Fruit fly (Drosophila melanogaster) whole organism, embryonic: ENCODE measurements around the gene CG7519.

ENCODE experiments used
- ATbp ChIP-seq: fragments of 200-800 bp; sonication (Bioruptor generic); optimal IDR thresholded peaks from 2 replicates; lab custom pipeline; 2017; ENCODE audit warnings: missing biosample characterization, mild to moderate bottlenecking, missing genetic modification characterization, missing genetic modification reagents
- Antp ChIP-seq: fragments of 200-800 bp; sonication (Bioruptor generic); optimal IDR thresholded peaks from 3 replicates; lab custom pipeline; 2016; ENCODE audit warnings: missing biosample characterization, missing genetic modification characterization
- CG10321 ChIP-seq: fragments of 200-800 bp; sonication (Bioruptor generic); IDR thresholded peaks from 2 replicates; pipeline ENCODE4 v1.3.6; 2022; ENCODE audit warnings: missing biosample characterization, missing genetic modification characterization
- CG12942 ChIP-seq: fragments of 200-800 bp; sonication (Bioruptor generic); optimal IDR thresholded peaks from 3 replicates; lab custom pipeline; 2016; ENCODE audit warnings: missing biosample characterization, missing genetic modification characterization
- CG13287 ChIP-seq: fragments of 200-800 bp; sonication (Bioruptor generic); IDR thresholded peaks from 2 replicates; pipeline ENCODE4 v1.3.6; 2022; ENCODE audit warnings: missing biosample characterization, missing genetic modification characterization; ENCODE audit not compliant: partially characterized antibody
- CG14014 ChIP-seq: fragments of 200-800 bp; sonication (Bioruptor generic); IDR thresholded peaks from 2 replicates; pipeline ENCODE4 v1.3.6; 2022; ENCODE audit warnings: missing biosample characterization, missing genetic modification characterization
- CG14710 ChIP-seq: fragments of 200-800 bp; sonication (Bioruptor generic); optimal IDR thresholded peaks from 3 replicates; lab custom pipeline; 2019; ENCODE audit warnings: missing biosample characterization, mild to moderate bottlenecking, missing genetic modification characterization, moderate library complexity
- CG15514 ChIP-seq: fragments of 200-800 bp; sonication (Bioruptor generic); optimal IDR thresholded peaks from 3 replicates; lab custom pipeline; 2017; ENCODE audit warnings: missing biosample characterization, missing genetic modification characterization, mild to moderate bottlenecking, moderate library complexity, missing genetic modification reagents
- CG17361 ChIP-seq: fragments of 200-800 bp; sonication (Bioruptor generic); IDR thresholded peaks from 3 replicates; pipeline ENCODE4 v1.3.6; 2022; ENCODE audit warnings: missing biosample characterization, missing genetic modification characterization
- CG17385 ChIP-seq: fragments of 200-800 bp; sonication (Bioruptor generic); optimal IDR thresholded peaks from 3 replicates; lab custom pipeline; 2018; ENCODE audit warnings: missing biosample characterization, mild to moderate bottlenecking, missing genetic modification characterization
- CG2116 ChIP-seq: fragments of 200-800 bp; sonication (Bioruptor generic); optimal IDR thresholded peaks from 3 replicates; lab custom pipeline; 2018; ENCODE audit warnings: missing biosample characterization, mild to moderate bottlenecking, missing genetic modification characterization
- CG2875 ChIP-seq: fragments of 200-800 bp; sonication (Bioruptor generic); optimal IDR thresholded peaks from 2 replicates; lab custom pipeline; 2017; ENCODE audit warnings: missing biosample characterization, mild to moderate bottlenecking, missing genetic modification characterization, missing genetic modification reagents
- CG31365 ChIP-seq: fragments of 200-800 bp; sonication (Bioruptor generic); optimal IDR thresholded peaks from 2 replicates; lab custom pipeline; 2018; ENCODE audit warnings: missing biosample characterization, mild to moderate bottlenecking, missing genetic modification characterization
- CG32767 ChIP-seq: fragments of 200-800 bp; sonication (Bioruptor generic); IDR thresholded peaks from 2 replicates; pipeline ENCODE4 v1.3.6; 2022; ENCODE audit warnings: missing biosample characterization, missing genetic modification characterization
- CG33557 ChIP-seq: fragments of 200-800 bp; sonication (Bioruptor generic); optimal IDR thresholded peaks from 2 replicates; lab custom pipeline; 2019; ENCODE audit warnings: missing biosample characterization, mild to moderate bottlenecking, missing genetic modification characterization, moderate library complexity
- CG3726 ChIP-seq: fragments of 200-800 bp; sonication (Bioruptor generic); IDR thresholded peaks from 3 replicates; pipeline ENCODE4, ENCODE4 v1.3.6; 2022; ENCODE audit warnings: missing biosample characterization, missing genetic modification characterization
- CG3838 ChIP-seq: fragments of 200-800 bp; sonication (Bioruptor generic); optimal IDR thresholded peaks from 3 replicates; lab custom pipeline; 2016; ENCODE audit warnings: missing biosample characterization, missing genetic modification characterization
- CG6654 ChIP-seq: fragments of 200-800 bp; sonication (Bioruptor generic); optimal IDR thresholded peaks from 2 replicates; lab custom pipeline; 2017; ENCODE audit warnings: missing biosample characterization, mild to moderate bottlenecking, missing genetic modification characterization
- CG6683 ChIP-seq: fragments of 200-800 bp; sonication (Bioruptor generic); optimal IDR thresholded peaks from 2 replicates; lab custom pipeline; 2017; ENCODE audit warnings: missing biosample characterization, mild to moderate bottlenecking, missing genetic modification characterization, missing genetic modification reagents
- CG7357 ChIP-seq: fragments of 200-800 bp; sonication (Bioruptor generic); IDR thresholded peaks from 3 replicates; pipeline ENCODE4 v1.3.6; 2022; ENCODE audit warnings: missing biosample characterization, missing genetic modification characterization
- CG8388 ChIP-seq: fragments of 200-800 bp; sonication (Bioruptor generic); optimal IDR thresholded peaks from 2 replicates; lab custom pipeline; 2019; ENCODE audit warnings: missing biosample characterization, mild to moderate bottlenecking, missing genetic modification characterization, moderate library complexity
- Camta ChIP-seq: fragments of 200-800 bp; sonication (Bioruptor generic); optimal IDR thresholded peaks from 2 replicates; lab custom pipeline; 2016; ENCODE audit warnings: missing biosample characterization, missing genetic modification characterization
- Doc3 ChIP-seq: fragments of 200-800 bp; sonication (Bioruptor generic); IDR thresholded peaks from 3 replicates; pipeline ENCODE4 v1.3.6; 2022; ENCODE audit warnings: missing biosample characterization, missing genetic modification characterization; ENCODE audit not compliant: partially characterized antibody
- Fer1 ChIP-seq: fragments of 200-800 bp; sonication (Bioruptor generic); optimal IDR thresholded peaks from 2 replicates; lab custom pipeline; 2017; ENCODE audit warnings: missing biosample characterization, mild to moderate bottlenecking, missing genetic modification characterization
- H2.0 ChIP-seq: fragments of 200-800 bp; sonication (Bioruptor generic); IDR thresholded peaks from 2 replicates; pipeline ENCODE4 v1.3.6; 2022; ENCODE audit warnings: missing biosample characterization, missing genetic modification characterization
- Nf-YA ChIP-seq: fragments of 200-800 bp; sonication (Bioruptor generic); IDR thresholded peaks from 2 replicates; pipeline ENCODE4 v1.3.6; 2022; ENCODE audit warnings: missing biosample characterization, missing genetic modification characterization
- Sox102F ChIP-seq: fragments of 200-800 bp; sonication (Bioruptor generic); optimal IDR thresholded peaks from 2 replicates; lab custom pipeline; 2018; ENCODE audit warnings: missing biosample characterization, mild to moderate bottlenecking, missing genetic modification characterization, moderate library complexity
- Sry-β ChIP-seq: fragments of 200-800 bp; sonication (Bioruptor generic); optimal IDR thresholded peaks from 2 replicates; lab custom pipeline; 2018; ENCODE audit warnings: missing biosample characterization, mild to moderate bottlenecking, missing genetic modification characterization, moderate library complexity
- Xrp1 ChIP-seq: fragments of 200-800 bp; sonication (Bioruptor generic); IDR thresholded peaks from 2 replicates; pipeline ENCODE4 v1.3.6; 2022; ENCODE audit warnings: missing biosample characterization, missing genetic modification characterization
- abd-A ChIP-seq: fragments of 200-800 bp; sonication (Bioruptor generic); optimal IDR thresholded peaks from 3 replicates; lab custom pipeline; 2019; ENCODE audit warnings: missing biosample characterization, mild to moderate bottlenecking, missing genetic modification characterization, moderate library complexity
- amos ChIP-seq: fragments of 200-800 bp; sonication (Bioruptor generic); IDR thresholded peaks from 2 replicates; pipeline ENCODE4 v1.3.6; 2022; ENCODE audit warnings: missing biosample characterization, missing genetic modification characterization; ENCODE audit not compliant: partially characterized antibody
- ap ChIP-seq: fragments of 200-800 bp; sonication (Bioruptor generic); IDR thresholded peaks from 2 replicates; pipeline ENCODE4 v1.3.6; 2022; ENCODE audit warnings: missing biosample characterization, missing genetic modification characterization
- bsh ChIP-seq, 2 experiments: fragments of 200-800 bp; sonication (Bioruptor generic); optimal IDR thresholded peaks; 2 replicates each; lab custom pipeline; 2017 to 2018; ENCODE audit warnings: mild to moderate bottlenecking in 2 of 2, missing biosample characterization in 2 of 2, missing genetic modification characterization in 2 of 2, moderate library complexity in 1 of 2
- chif ChIP-seq, 2 experiments: fragments of 200-800 bp; sonication (Bioruptor generic); optimal IDR thresholded peaks; 3 replicates each; lab custom pipeline; 2016; ENCODE audit warnings: missing biosample characterization in 2 of 2, missing genetic modification characterization in 2 of 2
- ci ChIP-seq: fragments of 200-800 bp; sonication (Bioruptor generic); IDR thresholded peaks from 3 replicates; pipeline ENCODE4 v1.3.6; 2022; ENCODE audit warnings: missing biosample characterization, missing genetic modification characterization
- dimm ChIP-seq: fragments of 200-800 bp; sonication (Bioruptor generic); IDR thresholded peaks from 2 replicates; pipeline ENCODE4 v1.3.6; 2022; ENCODE audit warnings: missing biosample characterization, missing genetic modification characterization
- fd96Cb ChIP-seq: fragments of 200-800 bp; sonication (Bioruptor generic); optimal IDR thresholded peaks from 2 replicates; lab custom pipeline; 2018; ENCODE audit warnings: missing biosample characterization, mild to moderate bottlenecking, missing genetic modification characterization, moderate library complexity
- fru ChIP-seq: fragments of >200 bp; optimal IDR thresholded peaks from 2 replicates; lab custom pipeline; 2017
- lbe ChIP-seq: fragments of 200-800 bp; sonication (Bioruptor generic); optimal IDR thresholded peaks from 2 replicates; lab custom pipeline; 2016; ENCODE audit warnings: missing biosample characterization, mild to moderate bottlenecking, missing genetic modification characterization
- phol ChIP-seq: fragments of 200-800 bp; sonication (Bioruptor generic); optimal IDR thresholded peaks from 3 replicates; lab custom pipeline; 2018; ENCODE audit warnings: missing biosample characterization, mild to moderate bottlenecking, missing genetic modification characterization, moderate library complexity
- pnt ChIP-seq: fragments of 200-800 bp; sonication (Bioruptor generic); optimal IDR thresholded peaks from 3 replicates; lab custom pipeline; 2016; ENCODE audit warnings: missing biosample characterization, missing genetic modification characterization
- prd ChIP-seq, 3 experiments: fragments of >200 bp in 2 of 3; fragments of 200-800 bp in 1 of 3; sonication (Bioruptor generic) in 1 of 3; optimal IDR thresholded peaks in 2 of 3; IDR thresholded peaks in 1 of 3; 2 replicates in 2 of 3; 3 replicates in 1 of 3; pipeline versions ENCODE4 v1.3.6 to Lab custom; 2017 to 2022; ENCODE audit warnings: missing biosample characterization in 1 of 3, missing genetic modification characterization in 1 of 3
- rib ChIP-seq: fragments of 200-800 bp; sonication (Bioruptor generic); IDR thresholded peaks from 2 replicates; pipeline ENCODE4 v1.3.6; 2022; ENCODE audit warnings: missing biosample characterization, missing genetic modification characterization
- sens-2 ChIP-seq: fragments of 200-800 bp; sonication (Bioruptor generic); IDR thresholded peaks from 2 replicates; pipeline ENCODE4 v1.3.6; 2022; ENCODE audit warnings: missing biosample characterization, missing genetic modification characterization
- slbo ChIP-seq: fragments of 200-800 bp; sonication (Bioruptor generic); IDR thresholded peaks from 2 replicates; pipeline ENCODE4 v1.3.6; 2022; ENCODE audit warnings: missing biosample characterization, missing genetic modification characterization
- ssp ChIP-seq: fragments of 200-800 bp; sonication (Bioruptor generic); IDR thresholded peaks from 2 replicates; pipeline ENCODE4 v1.3.6; 2022; ENCODE audit warnings: missing biosample characterization, missing genetic modification characterization
- sug ChIP-seq: fragments of 200-800 bp; optimal IDR thresholded peaks from 2 replicates; lab custom pipeline; 2019; ENCODE audit warnings: missing biosample characterization, mild to moderate bottlenecking, missing genetic modification characterization, moderate library complexity
- toy ChIP-seq: fragments of 200-800 bp; sonication (Bioruptor generic); IDR thresholded peaks from 2 replicates; pipeline ENCODE4 v1.3.6; 2022; ENCODE audit warnings: missing biosample characterization, missing genetic modification characterization
- wek ChIP-seq: fragments of 200-800 bp; sonication (Bioruptor generic); optimal IDR thresholded peaks from 3 replicates; lab custom pipeline; 2018; ENCODE audit warnings: missing biosample characterization, mild to moderate bottlenecking, missing genetic modification characterization, moderate library complexity
- zen2 ChIP-seq: fragments of 200-800 bp; sonication (Bioruptor generic); IDR thresholded peaks from 3 replicates; pipeline ENCODE4 v1.3.6; 2022; ENCODE audit warnings: missing biosample characterization, missing genetic modification characterization; ENCODE audit not compliant: partially characterized antibody
- zf30C ChIP-seq: fragments of 200-800 bp; sonication (Bioruptor generic); optimal IDR thresholded peaks from 3 replicates; lab custom pipeline; 2018; ENCODE audit warnings: missing biosample characterization, mild to moderate bottlenecking, missing genetic modification characterization

The CG7519 gene

dm6 chr3L:21479636-21480035 is 13.2 kb upstream of the CG7519 start (continued):
- TF ChIP-seq CG14710 (tag; lab: Kevin White, UChicago), result peak; percentile 3
- TF ChIP-seq ssp (GFP tag; lab: Robert Waterston, UW), result no peak
- peak; percentile 56 for TF ChIP-seq CG31365 (tag; lab: Kevin White, UChicago)
- TF ChIP-seq CG3838 (GFP tag; lab: Kevin White, UChicago), result no peak
- TF ChIP-seq bsh (GFP tag; optimal IDR thresholded peaks at IDR 0.05; lab: Kevin White, UChicago), result peak in 1 of 2 experiments; percentile 40
- no peak for TF ChIP-seq abd-A (tag; lab: Kevin White, UChicago)
- no peak for TF ChIP-seq lbe (GFP tag; lab: Kevin White, UChicago)
- TF ChIP-seq CG17361 (GFP tag; lab: Robert Waterston, UW), result no peak
- no peak for TF ChIP-seq CG6654 (GFP tag; lab: Kevin White, UChicago)
- peak; percentile 53 for TF ChIP-seq CG17385 (GFP tag; lab: Kevin White, UChicago)
- no peak for TF ChIP-seq toy (GFP tag; lab: Robert Waterston, UW)
- no peak for TF ChIP-seq Antp (GFP tag; lab: Kevin White, UChicago)
- peak; percentile 41 for TF ChIP-seq H2.0
- TF ChIP-seq wek (GFP tag; lab: Kevin White, UChicago), result peak; percentile 65
- peak; percentile 9 for TF ChIP-seq CG33557
- TF ChIP-seq ci (GFP tag; lab: Robert Waterston, UW), result peak; percentile 92
- peak; percentile 83 for TF ChIP-seq zf30C (GFP tag; lab: Kevin White, UChicago)
- peak; percentile 68; the same call in 1 of the 2 replicates for TF ChIP-seq CG32767 (GFP tag; lab: Robert Waterston, UW)
- TF ChIP-seq CG7357 (GFP tag; lab: Robert Waterston, UW), result no peak
- TF ChIP-seq CG3726 (GFP tag; lab: Robert Waterston, UW), result no peak
- TF ChIP-seq zen2, result no peak
- no peak for TF ChIP-seq sens-2 (GFP tag; lab: Robert Waterston, UW)
- TF ChIP-seq Sry-β, result no peak
- TF ChIP-seq ATbp (GFP tag; lab: Kevin White, UChicago), result peak; percentile 78
- peak; percentile 49 for TF ChIP-seq CG8388
- TF ChIP-seq pnt (GFP tag; lab: Kevin White, UChicago), result no peak
- TF ChIP-seq CG2875 (GFP tag; lab: Kevin White, UChicago), result peak; percentile 62
- no peak for TF ChIP-seq rib (GFP tag; lab: Robert Waterston, UW)
- no peak for TF ChIP-seq amos (GFP tag; lab: Robert Waterston, UW)
- TF ChIP-seq Xrp1 (GFP tag; lab: Robert Waterston, UW), result 0 out of 2 replicates have a peak, but pooled peaks have one; percentile 36
- TF ChIP-seq fru (lab: Kevin White, UChicago), result no peak
- TF ChIP-seq ap, result no peak
- TF ChIP-seq CG6683 (GFP tag; lab: Kevin White, UChicago), result no peak
- TF ChIP-seq phol, result peak; percentile 62
- TF ChIP-seq fd96Cb (tag; lab: Kevin White, UChicago), result no peak
- no peak for TF ChIP-seq CG12942 (GFP tag; lab: Kevin White, UChicago)
- no peak for TF ChIP-seq dimm (GFP tag; lab: Robert Waterston, UW)
- peak; percentile 37 for TF ChIP-seq Camta (GFP tag; lab: Kevin White, UChicago)
- TF ChIP-seq Nf-YA (GFP tag; lab: Robert Waterston, UW), result peak; percentile 86
- no peak for TF ChIP-seq Doc3 (GFP tag; lab: Robert Waterston, UW)
- TF ChIP-seq CG10321 (GFP tag; lab: Robert Waterston, UW), result peak; percentile 92
- no peak for TF ChIP-seq CG13287
- no peak for TF ChIP-seq Sox102F (GFP tag; lab: Kevin White, UChicago)
- TF ChIP-seq prd (optimal IDR thresholded peaks at IDR 0.05; lab: Kevin White, UChicago), result no peak
- TF ChIP-seq prd (GFP tag; IDR thresholded peaks at IDR 0.05; lab: Robert Waterston, UW), result peak; percentile 32; the same call in 1 of the 3 replicates
- TF ChIP-seq CG14014 (GFP tag; lab: Robert Waterston, UW), result no peak
- TF ChIP-seq slbo (GFP tag; lab: Robert Waterston, UW), result no peak
- TF ChIP-seq CG15514 (GFP tag; lab: Kevin White, UChicago), result peak; percentile 1
- peak; percentile 12 for TF ChIP-seq CG2116 (GFP tag; lab: Kevin White, UChicago)
- TF ChIP-seq Fer1 (GFP tag; lab: Kevin White, UChicago), result no peak
- TF ChIP-seq sug (tag; lab: Kevin White, UChicago), result no peak
- no peak for TF ChIP-seq chif (GFP tag; optimal IDR thresholded peaks at IDR 0.05; lab: Kevin White, UChicago)
